Worm (Caenorhabditis elegans) whole organism, midembryonic: ENCODE results near the gene nlp-76.

Experiments used
- T22C8.4 ChIP-seq: fragments of 200-800 bp; sonication (Bioruptor generic); IDR thresholded peaks from 2 replicates; pipeline ENCODE4 v1.3.6; 2022; ENCODE audit warnings: missing genetic modification characterization, missing compliant biosample characterization
- cog-1 ChIP-seq: sonication (generic microtip); optimal IDR thresholded peaks from 2 replicates; lab custom pipeline; 2016; ENCODE audit warnings: missing genetic modification characterization, missing compliant biosample characterization
- flt-1 ChIP-seq: fragments of 200-800 bp; sonication (Bioruptor generic); IDR thresholded peaks from 2 replicates; pipeline ENCODE4 v1.3.6; 2022; ENCODE audit warnings: missing genetic modification characterization, missing compliant biosample characterization
- klf-2 ChIP-seq: fragments of 200-800 bp; sonication (Bioruptor generic); conservative IDR thresholded peaks from 2 replicates; pipeline ENCODE4 v1.3.6; 2022; ENCODE audit warnings: missing genetic modification reagents, missing genetic modification characterization, missing compliant biosample characterization
- med-1 ChIP-seq: sonication (generic microtip); optimal IDR thresholded peaks from 2 replicates; lab custom pipeline; 2017; ENCODE audit warnings: missing genetic modification characterization, mild to moderate bottlenecking, missing compliant biosample characterization, antibody characterized with exemption, missing genetic modification reagents; ENCODE audit not compliant: insufficient read depth
- ref-1 ChIP-seq: fragments of 200-800 bp; sonication (Bioruptor generic); conservative IDR thresholded peaks from 2 replicates; pipeline ENCODE4 v1.3.6; 2022; ENCODE audit warnings: missing genetic modification reagents, missing genetic modification characterization, missing compliant biosample characterization
- tab-1 ChIP-seq: fragments of 200-800 bp; sonication (Bioruptor generic); IDR thresholded peaks from 2 replicates; pipeline ENCODE4 v1.3.6; 2022; ENCODE audit warnings: missing genetic modification characterization, missing compliant biosample characterization
- ztf-23 ChIP-seq: fragments of 200-800 bp; sonication (Bioruptor generic); IDR thresholded peaks from 2 replicates; pipeline ENCODE4 v1.3.6; 2022; ENCODE audit warnings: missing genetic modification reagents, missing genetic modification characterization, missing compliant biosample characterization
- ztf-29 ChIP-seq: fragments of 200-800 bp; sonication (Bioruptor generic); IDR thresholded peaks from 2 replicates; pipeline ENCODE4 v1.3.6; 2022; ENCODE audit warnings: missing genetic modification reagents, missing genetic modification characterization, missing compliant biosample characterization

ce11 chrX:12642952-12643351 lies 20.8 kb downstream of the nlp-76 start:
- TF ChIP-seq ztf-29: no peak
- no peak for TF ChIP-seq klf-2 (GFP tag; lab: Robert Waterston, UW)
- TF ChIP-seq T22C8.4 (GFP tag; lab: Robert Waterston, UW): no peak
- TF ChIP-seq med-1 (GFP tag; lab: Kevin White, UChicago): no peak
- no peak for TF ChIP-seq cog-1 (tag; lab: Kevin White, UChicago)
- TF ChIP-seq ref-1 (GFP tag; lab: Robert Waterston, UW): no peak
- no peak for TF ChIP-seq tab-1
- TF ChIP-seq flt-1 (GFP tag; lab: Robert Waterston, UW): no peak
- no peak for TF ChIP-seq ztf-23 (GFP tag; lab: Robert Waterston, UW)
